Fruit fly (Drosophila melanogaster): ENCODE data around the gene CG14285.

CG14285 gene

dm6 chr3R:18999906-19000451 is 24.9 kb upstream of the CG14285 start:
- TF ChIP-seq rn (GFP tag; IDR thresholded peaks at IDR 0.05) (no peak), CG32121 (GFP tag; IDR thresholded peaks at IDR 0.05) (no peak), gl (tag; optimal IDR thresholded peaks at IDR 0.05) (peak; percentile 70), CG10348 (GFP tag; IDR thresholded peaks at IDR 0.05) (0 out of 2 replicates have a peak, but pooled peaks have one; percentile 12), D1 (tag; optimal IDR thresholded peaks at IDR 0.05) (no peak), CG15710 (tag; optimal IDR thresholded peaks at IDR 0.05) (no peak), CG34367 (tag; optimal IDR thresholded peaks at IDR 0.05) (no peak), CG13204 (GFP tag; optimal IDR thresholded peaks at IDR 0.05) (peak; percentile 14), Snoo (tag; optimal IDR thresholded peaks at IDR 0.05) (no peak), CG14655 (GFP tag; optimal IDR thresholded peaks at IDR 0.05) (no peak), CG12605 (GFP tag; IDR thresholded peaks at IDR 0.05) (no peak), Pif1A (GFP tag; optimal IDR thresholded peaks at IDR 0.05) (peak; percentile 5)

dm6 chr3R:19001701-19002100 is 23.2 kb upstream of the CG14285 start:
- TF ChIP-seq D1 (tag; optimal IDR thresholded peaks at IDR 0.05) (no peak), EcR (GFP tag; optimal IDR thresholded peaks at IDR 0.05) (peak; percentile 61)

DNA sequence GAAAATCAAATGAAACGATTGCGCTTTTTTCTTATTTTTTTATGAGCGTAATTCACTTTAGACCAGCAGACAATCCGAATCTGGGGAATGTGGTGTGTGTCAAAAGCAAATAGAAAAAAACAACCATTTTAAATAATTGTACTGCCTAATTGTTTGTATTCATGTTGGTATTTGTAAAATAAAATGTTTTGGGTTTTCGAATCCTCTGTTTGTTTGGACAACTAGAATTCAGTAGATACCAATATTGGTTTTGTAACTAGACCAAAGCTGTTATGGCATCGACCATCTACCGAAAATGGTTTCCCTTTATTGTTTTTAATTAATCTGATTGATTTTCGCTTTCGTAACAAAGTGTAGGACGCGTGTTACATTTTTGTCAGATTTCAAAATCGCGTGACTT is 14.0 kb upstream of the CG14285 start:
- TF ChIP-seq CG15710 (tag; optimal IDR thresholded peaks at IDR 0.05), result no peak
- no peak for TF ChIP-seq CG14655 (GFP tag; optimal IDR thresholded peaks at IDR 0.05)
- TF ChIP-seq CG13204 (GFP tag; optimal IDR thresholded peaks at IDR 0.05), result no peak
- TF ChIP-seq gl (tag; optimal IDR thresholded peaks at IDR 0.05), result no peak
- no peak for TF ChIP-seq EcR (GFP tag; optimal IDR thresholded peaks at IDR 0.05)
- TF ChIP-seq CG10348 (GFP tag; IDR thresholded peaks at IDR 0.05), result no peak
- no peak for TF ChIP-seq CG9948 (tag; optimal IDR thresholded peaks at IDR 0.05)
- TF ChIP-seq CG8159 (tag; optimal IDR thresholded peaks at IDR 0.05), result no peak
- TF ChIP-seq Pif1A (GFP tag; optimal IDR thresholded peaks at IDR 0.05), result no peak
- no peak for TF ChIP-seq Snoo (tag; optimal IDR thresholded peaks at IDR 0.05)
- TF ChIP-seq CG17806 (tag; optimal IDR thresholded peaks at IDR 0.05), result no peak
- TF ChIP-seq CG34367 (tag; optimal IDR thresholded peaks at IDR 0.05), result no peak
- TF ChIP-seq D1 (tag; optimal IDR thresholded peaks at IDR 0.05), result no peak
- no peak for TF ChIP-seq fd96Ca (GFP tag; IDR thresholded peaks at IDR 0.05)
- no peak for TF ChIP-seq Pif1B (GFP tag; optimal IDR thresholded peaks at IDR 0.05)
- TF ChIP-seq rn (GFP tag; IDR thresholded peaks at IDR 0.05), result no peak
- TF ChIP-seq Ets98B (GFP tag; IDR thresholded peaks at IDR 0.05), result no peak
- TF ChIP-seq CG12605 (GFP tag; IDR thresholded peaks at IDR 0.05), result no peak
- no peak for TF ChIP-seq CG32121 (GFP tag; IDR thresholded peaks at IDR 0.05)
- no peak for TF ChIP-seq CG8301 (tag; optimal IDR thresholded peaks at IDR 0.05)

dm6 chr3R:19011885-19012284 is 13.0 kb upstream of the CG14285 start:
- TF ChIP-seq CG8301 (tag; optimal IDR thresholded peaks at IDR 0.05) (no peak), Pif1B (GFP tag; optimal IDR thresholded peaks at IDR 0.05) (no peak), Snoo (tag; optimal IDR thresholded peaks at IDR 0.05) (no peak), CG14655 (GFP tag; optimal IDR thresholded peaks at IDR 0.05) (no peak), Pif1A (GFP tag; optimal IDR thresholded peaks at IDR 0.05) (no peak), CG32121 (GFP tag; IDR thresholded peaks at IDR 0.05) (no peak), CG10348 (GFP tag; IDR thresholded peaks at IDR 0.05) (no peak), D1 (tag; optimal IDR thresholded peaks at IDR 0.05) (no peak), Ets98B (GFP tag; IDR thresholded peaks at IDR 0.05) (no peak), CG8159 (tag; optimal IDR thresholded peaks at IDR 0.05) (no peak), fd96Ca (GFP tag; IDR thresholded peaks at IDR 0.05) (no peak), CG13204 (GFP tag; optimal IDR thresholded peaks at IDR 0.05) (no peak)

- TF ChIP-seq Ets98B (GFP tag; IDR thresholded peaks at IDR 0.05), result no peak
- TF ChIP-seq Pif1B (GFP tag; optimal IDR thresholded peaks at IDR 0.05), result no peak
- no peak for TF ChIP-seq gl (tag; optimal IDR thresholded peaks at IDR 0.05)
- no peak for TF ChIP-seq D1 (tag; optimal IDR thresholded peaks at IDR 0.05)
Observed at dm6 chr3R:19014027-19014426, 10.9 kb upstream of the CG14285 start.

DNA sequence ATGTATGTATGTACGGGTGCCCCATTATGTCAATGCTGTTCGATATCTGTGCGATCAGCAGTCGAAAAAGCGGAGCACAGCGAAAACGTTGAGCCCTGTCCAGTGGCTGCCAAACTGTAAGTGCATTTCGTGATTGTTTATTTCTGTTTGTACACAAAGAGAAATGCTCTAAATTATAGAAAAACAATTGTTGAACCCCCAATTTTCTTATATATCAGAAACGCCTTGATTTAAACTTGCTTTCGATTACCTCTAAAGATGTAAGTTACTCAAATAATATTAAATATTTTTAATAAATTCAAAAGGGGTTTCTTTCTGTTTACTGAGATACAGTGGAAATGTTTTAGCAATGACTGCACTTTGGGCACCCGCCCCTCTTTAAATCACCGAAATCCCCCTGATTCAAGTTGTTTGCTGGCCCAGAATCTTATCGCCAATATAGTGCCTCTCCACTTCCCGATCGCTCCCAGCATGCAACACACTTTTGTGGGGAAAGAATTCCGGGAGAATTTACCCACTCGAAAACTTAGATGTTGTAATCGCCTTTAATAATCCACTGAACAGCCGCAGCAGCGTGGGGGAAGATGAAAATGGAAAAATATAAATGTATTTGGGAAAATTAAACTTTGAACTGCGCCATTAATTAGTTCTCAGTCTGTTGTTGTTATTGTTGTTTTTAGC is 10.0 kb upstream of the CG14285 start:
- TF ChIP-seq Ets98B (GFP tag; IDR thresholded peaks at IDR 0.05) (peak; percentile 68; the same call in 1 of the 2 replicates), rn (GFP tag; IDR thresholded peaks at IDR 0.05) (0 out of 2 replicates have a peak, but pooled peaks have one; percentile 16), gl (tag; optimal IDR thresholded peaks at IDR 0.05) (no peak), CG4496 (GFP tag; IDR thresholded peaks at IDR 0.05) (peak; percentile 56; the same call in 1 of the 3 replicates), CG32121 (GFP tag; IDR thresholded peaks at IDR 0.05) (peak; percentile 62), CG8301 (tag; optimal IDR thresholded peaks at IDR 0.05) (peak; percentile 29), CG8159 (tag; optimal IDR thresholded peaks at IDR 0.05) (no peak), CG17806 (tag; optimal IDR thresholded peaks at IDR 0.05) (peak; percentile 9), CG9948 (tag; optimal IDR thresholded peaks at IDR 0.05) (peak; percentile 16), CG12605 (GFP tag; IDR thresholded peaks at IDR 0.05) (peak; percentile 36), Pif1A (GFP tag; optimal IDR thresholded peaks at IDR 0.05) (no peak), CG14655 (GFP tag; optimal IDR thresholded peaks at IDR 0.05) (no peak)

Data from whole organism, pupa.